Worm (Caenorhabditis elegans) whole organism, L4/young adult: Measurements from ENCODE around the gene sdz-8.

Experiments
- dao-5 ChIP-seq: sonication (generic microtip); optimal IDR thresholded peaks from 2 replicates; lab custom pipeline; 2016; ENCODE audit warnings: missing genotype, missing genetic modification characterization, moderate library complexity, missing compliant biosample characterization
- him-1 ChIP-seq: sonication (generic microtip); optimal IDR thresholded peaks from 2 replicates; lab custom pipeline; 2016; ENCODE audit warnings: missing genotype, missing genetic modification reagents, missing genetic modification characterization, missing compliant biosample characterization

ce11 chrV:11539502-11539901 lies 23.5 kb upstream of the sdz-8 start:
- TF ChIP-seq him-1 (tag; lab: Kevin White, UChicago) (no peak), dao-5 (tag; lab: Kevin White, UChicago) (no peak)
